Worm (Caenorhabditis elegans) whole organism, L2 larva: ENCODE results near the gene F35H10.3.

Source experiments
- ceh-82 ChIP-seq: fragments of 150-350 bp; optimal IDR thresholded peaks from 2 replicates; lab custom pipeline; 2014; ENCODE audit warnings: missing biosample characterization, missing genetic modification characterization
- egl-27 ChIP-seq: sonication (generic microtip); optimal IDR thresholded peaks from 3 replicates; lab custom pipeline; 2017; ENCODE audit warnings: missing biosample characterization, missing genetic modification reagents, missing genetic modification characterization
- lin-13 ChIP-seq: fragments of 150-350 bp; optimal IDR thresholded peaks from 2 replicates; lab custom pipeline; 2014; ENCODE audit warnings: missing biosample characterization, missing genetic modification reagents, missing genetic modification characterization
- nhr-77 ChIP-seq: fragments of 150-350 bp; optimal IDR thresholded peaks from 2 replicates; lab custom pipeline; 2014; ENCODE audit warnings: missing biosample characterization, missing genetic modification characterization
- skn-1 ChIP-seq: sonication (generic microtip); optimal IDR thresholded peaks from 2 replicates; lab custom pipeline; 2017; ENCODE audit warnings: missing biosample characterization, missing genetic modification characterization
- zag-1 ChIP-seq: fragments of 150-350 bp; optimal IDR thresholded peaks from 2 replicates; lab custom pipeline; 2014; ENCODE audit warnings: missing biosample characterization, missing genetic modification characterization
- ztf-4 ChIP-seq: fragments of 150-350 bp; optimal IDR thresholded peaks from 2 replicates; lab custom pipeline; 2014; ENCODE audit warnings: missing biosample characterization, missing genetic modification characterization

ce11 chrIV:8355592-8355991 is 29.8 kb downstream of the F35H10.3 start, which contains the start of the genes F17E9.2 and col-116:
- TF ChIP-seq lin-13 (GFP tag; lab: Kevin White, UChicago) (no peak), zag-1 (tag; lab: Kevin White, UChicago) (no peak), skn-1 (tag; lab: Kevin White, UChicago) (no peak), ceh-82 (tag; lab: Kevin White, UChicago) (no peak), egl-27 (no peak), nhr-77 (tag; lab: Kevin White, UChicago) (no peak), ztf-4 (no peak)
